Worm (Caenorhabditis elegans): Measurements from ENCODE around the gene tag-314.

DNA sequence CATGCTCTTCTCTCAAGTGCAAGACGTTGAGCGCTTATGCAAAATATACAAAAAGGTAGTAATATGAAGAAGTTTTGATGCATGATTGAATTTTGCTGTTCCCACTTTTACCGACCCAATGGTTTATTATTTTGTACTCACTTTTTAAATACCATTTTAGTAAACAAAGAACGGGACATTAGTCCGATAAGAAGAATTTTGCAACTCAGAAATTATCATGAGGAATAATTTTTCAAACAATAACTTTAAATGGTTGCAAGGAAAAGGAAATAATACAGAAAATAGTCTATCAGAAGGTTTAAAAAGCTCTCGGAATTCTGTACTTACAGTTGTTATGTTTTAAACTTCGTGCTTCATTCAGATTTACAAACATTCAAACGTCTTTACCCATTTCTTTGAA, 13.9 kb downstream of the tag-314 start, which contains the start of gene F15H10.9:
- TF ChIP-seq ces-1 (GFP tag; optimal IDR thresholded peaks at IDR 0.05) = no peak
- TF ChIP-seq nhr-76 (tag; optimal IDR thresholded peaks at IDR 0.05) = no peak
- TF ChIP-seq flh-1 (GFP tag; optimal IDR thresholded peaks at IDR 0.05) = no peak
- TF ChIP-seq lin-13 (tag; optimal IDR thresholded peaks at IDR 0.05) = no peak
- no peak for TF ChIP-seq unc-62 (GFP tag; optimal IDR thresholded peaks at IDR 0.05)
- no peak for TF ChIP-seq snpc-4 (tag; optimal IDR thresholded peaks at IDR 0.05)
- TF ChIP-seq pha-4 (tag; optimal IDR thresholded peaks at IDR 0.05) = no peak
- no peak for TF ChIP-seq unc-120 (tag; optimal IDR thresholded peaks at IDR 0.05; ENCODE audit: poor library complexity, severe bottlenecking)
- no peak for TF ChIP-seq sptf-1 (tag; optimal IDR thresholded peaks at IDR 0.05)
- TF ChIP-seq nhr-28 (tag; optimal IDR thresholded peaks at IDR 0.05) = no peak
- TF ChIP-seq nhr-12 (tag; optimal IDR thresholded peaks at IDR 0.05) = no peak

All from whole organism, mixed stage, embryonic.